Worm (Caenorhabditis elegans): Measurements from ENCODE around the gene str-163.

ce11 chrIV:4993128-4993527 is 39.1 kb downstream of the str-163 start:
- TF ChIP-seq hlh-30 (tag; optimal IDR thresholded peaks at IDR 0.05; ENCODE audit: insufficient read depth) = no peak
- no peak for TF ChIP-seq ets-4 (tag; optimal IDR thresholded peaks at IDR 0.05)
- no peak for TF ChIP-seq tbx-2 (tag; optimal IDR thresholded peaks at IDR 0.05)
- no peak for TF ChIP-seq K02D7.2 (tag; optimal IDR thresholded peaks at IDR 0.05)
- TF ChIP-seq ahr-1 (tag; optimal IDR thresholded peaks at IDR 0.05) = no peak
- no peak for TF ChIP-seq fkh-10 (GFP tag; optimal IDR thresholded peaks at IDR 0.05)
- TF ChIP-seq unc-3 (GFP tag; conservative IDR thresholded peaks at IDR 0.05) = no peak
- TF ChIP-seq unc-3 (tag; optimal IDR thresholded peaks at IDR 0.05) = no peak
- no peak for TF ChIP-seq dmd-4 (tag; optimal IDR thresholded peaks at IDR 0.05; ENCODE audit: borderline replicate concordance)

Data from whole organism, late embryonic.